Worm (Caenorhabditis elegans): ENCODE measurements around the gene Y57A10C.11.
"Not testable (repeated sequence)": the region's sequence is repeated elsewhere in the genome, so short reads cannot be mapped to it uniquely, and the experiment has no call there.

Gene Y57A10C.11

ce11 chrII:12444679-12445376 is 30.1 kb upstream of the Y57A10C.11 start, which contains the start of the genes W05H5.1 and pitr-6:
W05H5.1 (minus strand) TSS chrII:12444779.
pitr-6 (plus strand) TSS chrII:12445326.
- TF ChIP-seq pha-4 (tag; optimal IDR thresholded peaks at IDR 0.05) (no peak), nhr-23 (tag; optimal IDR thresholded peaks at IDR 0.05) (no peak), lin-39 (tag; optimal IDR thresholded peaks at IDR 0.05) (no peak)

DNA sequence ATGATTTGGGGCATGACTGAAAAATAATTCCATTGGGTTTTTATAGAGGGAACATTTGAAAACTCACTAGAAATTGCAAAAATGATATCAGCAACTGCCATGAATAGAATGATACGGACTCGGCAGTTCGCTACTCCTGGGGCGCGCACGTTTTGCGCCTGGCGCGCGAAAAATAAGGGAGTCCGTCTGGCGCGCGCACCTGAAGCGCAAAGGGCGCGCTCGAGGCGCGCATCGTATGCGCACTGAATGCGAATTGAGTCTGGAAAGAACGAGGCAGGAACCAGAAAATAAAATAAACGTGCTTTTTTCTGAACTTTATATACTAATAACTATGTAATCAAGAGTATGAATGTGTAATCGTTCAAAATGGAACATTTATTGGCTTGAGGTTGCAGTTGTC is 26.5 kb upstream of the Y57A10C.11 start, which contains the start of gene Y57A10C.10:
Y57A10C.10 (minus strand) TSS at position 101 of the 400 bp plus-strand sequence.
- TF ChIP-seq nhr-76, mml-1, nhr-25 (tag; optimal IDR thresholded peaks at IDR 0.05): not testable (repeated sequence)

- TF ChIP-seq ceh-16 (tag; optimal IDR thresholded peaks at IDR 0.05) (no peak), elt-3 (tag; optimal IDR thresholded peaks at IDR 0.05) (no peak), R02D3.7 (tag; optimal IDR thresholded peaks at IDR 0.05) (no peak), unc-39 (tag; optimal IDR thresholded peaks at IDR 0.05) (no peak), eor-1 (tag; optimal IDR thresholded peaks at IDR 0.05) (no peak)
Observed at ce11 chrII:12438441-12438840, 23.7 kb upstream of the Y57A10C.11 start, which contains the start of gene Y57A10C.9. Y57A10C.9 (minus strand) TSS chrII:12438541.

DNA sequence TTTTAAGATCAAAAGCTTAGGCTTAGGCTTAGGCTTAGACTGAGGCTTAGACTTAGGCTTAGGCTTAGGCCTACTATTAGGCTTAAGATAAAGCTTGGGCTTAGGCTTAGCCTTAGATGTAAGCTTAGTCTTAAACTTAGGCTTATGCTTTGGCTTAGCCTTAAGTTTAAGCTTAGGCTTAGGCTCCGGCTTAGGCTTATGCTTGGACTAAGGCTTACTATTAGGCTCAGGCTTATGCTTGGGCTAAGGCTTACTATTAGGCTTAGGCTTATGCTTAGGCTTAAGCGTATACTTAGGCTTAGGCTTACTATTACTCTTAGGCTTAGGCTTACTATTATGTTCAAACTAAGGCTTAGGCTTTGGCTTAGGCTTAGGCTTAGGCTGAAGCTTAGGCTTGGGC is 22.0 kb upstream of the Y57A10C.11 start:
- TF ChIP-seq nhr-25 (tag; optimal IDR thresholded peaks at IDR 0.05): no peak
- TF ChIP-seq nhr-76 (tag; optimal IDR thresholded peaks at IDR 0.05): no peak
- TF ChIP-seq unc-39 (tag; optimal IDR thresholded peaks at IDR 0.05): no peak
- TF ChIP-seq ztf-4 (tag; optimal IDR thresholded peaks at IDR 0.05): no peak
- no peak for TF ChIP-seq unc-62 (GFP tag; optimal IDR thresholded peaks at IDR 0.05)
- TF ChIP-seq sea-2 (GFP tag; optimal IDR thresholded peaks at IDR 0.05): no peak
- no peak for TF ChIP-seq lsy-12 (tag; optimal IDR thresholded peaks at IDR 0.05)
- no peak for TF ChIP-seq nhr-11 (tag; optimal IDR thresholded peaks at IDR 0.05)
- TF ChIP-seq eor-1 (tag; optimal IDR thresholded peaks at IDR 0.05): no peak
- no peak for TF ChIP-seq ama-1 (optimal IDR thresholded peaks at IDR 0.05)
- no peak for TF ChIP-seq daf-12 (tag; optimal IDR thresholded peaks at IDR 0.05)
- no peak for TF ChIP-seq elt-2 (tag; optimal IDR thresholded peaks at IDR 0.05)
- no peak for TF ChIP-seq nhr-12 (tag; optimal IDR thresholded peaks at IDR 0.05)

DNA sequence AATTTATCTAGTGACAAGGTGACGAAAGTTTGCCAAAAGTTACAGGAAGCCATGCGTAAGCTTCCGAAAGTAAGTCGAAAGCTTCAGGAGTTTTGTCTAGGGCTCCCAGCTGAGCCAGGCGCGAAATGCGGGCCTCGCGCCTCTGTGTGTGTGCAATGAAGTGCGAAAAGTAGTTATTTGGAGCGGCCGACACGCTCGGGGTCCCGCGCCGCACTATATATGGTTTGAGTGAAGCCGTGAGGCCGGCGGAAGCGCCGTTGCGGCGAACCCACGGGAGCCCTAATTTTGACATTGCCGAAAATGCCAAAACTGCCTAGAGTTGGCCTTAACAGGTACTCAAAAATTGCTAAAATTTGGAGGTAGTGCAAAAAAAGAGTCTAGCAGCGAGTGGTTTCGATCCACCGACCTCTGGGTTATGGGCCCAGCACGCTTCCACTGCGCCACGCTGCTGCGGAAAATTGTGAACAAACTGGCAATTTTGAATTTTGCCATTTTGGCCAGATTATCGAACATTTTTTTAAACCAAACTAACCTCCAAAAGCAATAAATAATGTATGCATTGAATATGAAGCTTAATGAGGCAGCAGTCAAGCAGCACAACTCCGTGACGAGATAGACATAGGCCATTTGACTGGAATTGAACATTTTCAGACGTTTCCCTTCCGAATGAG is 20.6 kb upstream of the Y57A10C.11 start:
- no peak for TF ChIP-seq tbx-2 (tag; optimal IDR thresholded peaks at IDR 0.05)
- TF ChIP-seq ceh-82 (tag; optimal IDR thresholded peaks at IDR 0.05): no peak

DNA sequence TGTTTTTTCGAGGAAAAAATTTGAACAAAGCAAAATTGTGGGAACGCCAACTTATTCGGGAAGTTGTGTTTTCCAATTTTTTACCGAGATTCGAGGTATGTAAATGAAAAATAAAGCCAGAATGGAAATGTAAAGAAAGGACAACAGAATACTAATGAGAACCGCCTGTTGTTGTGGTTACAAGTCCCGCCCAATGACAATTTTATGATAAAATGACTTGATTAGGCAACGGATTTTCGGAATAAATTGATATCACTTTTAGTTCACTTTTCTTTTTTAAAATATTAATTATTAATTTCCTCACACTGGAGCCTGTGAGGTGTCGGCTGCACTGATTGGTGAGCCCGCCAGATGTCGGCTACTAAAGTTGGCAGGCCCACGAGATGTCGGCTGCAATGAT is 17.7 kb upstream of the Y57A10C.11 start, which contains the start of gene dct-12:
dct-12 (minus strand) TSS at position 101 of the 400 bp plus-strand sequence.
- no peak for TF ChIP-seq lsy-12 (tag; optimal IDR thresholded peaks at IDR 0.05)
- no peak for TF ChIP-seq unc-39 (tag; optimal IDR thresholded peaks at IDR 0.05)
- no peak for TF ChIP-seq egl-27 (tag; optimal IDR thresholded peaks at IDR 0.05)
- TF ChIP-seq ZK546.5 (tag; optimal IDR thresholded peaks at IDR 0.05): no peak
- TF ChIP-seq nhr-67 (tag; optimal IDR thresholded peaks at IDR 0.05): no peak
- no peak for TF ChIP-seq fos-1 (tag; optimal IDR thresholded peaks at IDR 0.05)
- TF ChIP-seq daf-12 (tag; optimal IDR thresholded peaks at IDR 0.05): no peak
- no peak for TF ChIP-seq nhr-25 (tag; optimal IDR thresholded peaks at IDR 0.05)
- TF ChIP-seq ceh-82 (tag; optimal IDR thresholded peaks at IDR 0.05): no peak
- no peak for TF ChIP-seq nhr-23 (tag; optimal IDR thresholded peaks at IDR 0.05)
- no peak for TF ChIP-seq zag-1 (tag; optimal IDR thresholded peaks at IDR 0.05)
- TF ChIP-seq nhr-76 (tag; optimal IDR thresholded peaks at IDR 0.05): no peak
- TF ChIP-seq pqm-1 (tag; optimal IDR thresholded peaks at IDR 0.05): no peak
- TF ChIP-seq lin-15B (tag; optimal IDR thresholded peaks at IDR 0.05): no peak
- no peak for TF ChIP-seq nhr-43 (tag; optimal IDR thresholded peaks at IDR 0.05; ENCODE audit: poor library complexity, severe bottlenecking)
- TF ChIP-seq ztf-4 (tag; optimal IDR thresholded peaks at IDR 0.05): no peak
- no peak for TF ChIP-seq ztf-11 (tag; optimal IDR thresholded peaks at IDR 0.05)

Measured in whole organism, L3 larva.